Worm (Caenorhabditis elegans) whole organism, L4 larva: ENCODE results near the gene C01F1.5.

Source experiments
- ZK546.5 ChIP-seq, 2 experiments: sonication (generic microtip); optimal IDR thresholded peaks; 2 replicates each; lab custom pipeline; 2017; ENCODE audit warnings: missing biosample characterization in 2 of 2, missing genetic modification characterization in 2 of 2
- duxl-1 ChIP-seq: sonication (generic microtip); optimal IDR thresholded peaks from 2 replicates; lab custom pipeline; 2016; ENCODE audit warnings: mild to moderate bottlenecking, missing genetic modification characterization, moderate library complexity, missing compliant biosample characterization; ENCODE audit not compliant: poor library complexity
- egl-27 ChIP-seq: sonication (generic microtip); optimal IDR thresholded peaks from 3 replicates; lab custom pipeline; 2017; ENCODE audit warnings: missing biosample characterization, missing genetic modification reagents, missing genetic modification characterization
- fos-1 ChIP-seq: fragments of 150-350 bp; optimal IDR thresholded peaks from 2 replicates; lab custom pipeline; 2014; ENCODE audit warnings: missing biosample characterization, missing genetic modification characterization
- lsy-2 ChIP-seq, 2 experiments: fragments of 150-350 bp in 1 of 2; sonication (generic microtip) in 1 of 2; optimal IDR thresholded peaks; 2 replicates each; lab custom pipeline; 2014 to 2017; ENCODE audit warnings: missing biosample characterization in 2 of 2, missing genetic modification characterization in 2 of 2
- mdl-1 ChIP-seq, 2 experiments: fragments of 150-350 bp in 1 of 2; sonication (generic microtip) in 1 of 2; optimal IDR thresholded peaks; 2 replicates each; lab custom pipeline; 2014 to 2017; ENCODE audit warnings: missing biosample characterization in 2 of 2, missing genetic modification characterization in 2 of 2
- nhr-28 ChIP-seq: fragments of 150-350 bp; optimal IDR thresholded peaks from 2 replicates; lab custom pipeline; 2014; ENCODE audit warnings: missing biosample characterization, missing genetic modification characterization
- nhr-42 ChIP-seq: fragments of 200-800 bp; sonication (Bioruptor generic); IDR thresholded peaks from 2 replicates; pipeline ENCODE4 v1.3.6; 2022; ENCODE audit warnings: missing genetic modification characterization, missing compliant biosample characterization
- snpc-4 ChIP-seq: fragments of 150-350 bp; optimal IDR thresholded peaks from 2 replicates; lab custom pipeline; 2014; ENCODE audit warnings: missing biosample characterization, missing genetic modification characterization
- unc-62 ChIP-seq, 3 experiments: fragments of 150-350 bp in 1 of 3; sonication (generic microtip); optimal IDR thresholded peaks in 2 of 3; peaks in 1 of 3; 1 replicate in 1 of 3; 2 replicates in 2 of 3; lab custom pipeline; 2014 to 2017; ENCODE audit warnings: missing biosample characterization in 3 of 3, missing genetic modification characterization in 3 of 3, missing genetic modification reagents in 3 of 3, missing genotype in 1 of 3

DNA sequence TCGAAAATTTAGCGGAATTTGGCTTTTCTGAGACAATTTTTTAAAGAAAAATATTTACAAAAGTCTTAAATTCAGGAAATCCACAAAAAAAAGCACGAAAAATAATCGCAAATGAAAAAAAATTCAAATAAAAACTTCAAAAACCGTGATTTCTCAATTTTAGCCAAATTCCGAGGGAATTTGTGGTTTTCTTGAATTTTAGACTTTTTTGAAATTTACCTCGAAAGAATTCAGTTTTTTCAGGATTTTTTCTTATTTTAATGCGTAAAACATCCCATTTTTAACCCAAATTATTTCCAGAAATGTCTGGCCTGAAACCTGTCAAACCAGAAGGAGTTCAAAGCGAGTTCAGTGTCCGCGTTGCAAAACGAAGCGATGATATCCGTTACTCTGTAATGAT is 19.7 kb upstream of the C01F1.5 start, which contains the start of gene gtf-2F1:
- TF ChIP-seq fos-1 (tag; lab: Kevin White, UChicago) (no peak), mdl-1 (tag; optimal IDR thresholded peaks at IDR 0.05; lab: Kevin White, UChicago) (no peak), egl-27 (tag; lab: Kevin White, UChicago) (no peak), unc-62 (GFP tag; optimal IDR thresholded peaks at IDR 0.05 in 1 of 2; lab: Kevin White, UChicago) (peak in 1 of 2 experiments; percentile 41), unc-62 (tag; optimal IDR thresholded peaks at IDR 0.05; lab: Kevin White, UChicago) (no peak), lsy-2 (tag; optimal IDR thresholded peaks at IDR 0.05; lab: Kevin White, UChicago) (no peak), nhr-28 (tag; lab: Kevin White, UChicago) (no peak), nhr-42 (GFP tag; lab: Robert Waterston, UW) (no peak), duxl-1 (tag; lab: Kevin White, UChicago) (no peak), ZK546.5 (tag; optimal IDR thresholded peaks at IDR 0.05; lab: Kevin White, UChicago) (no peak), snpc-4 (no peak)
